Worm (Caenorhabditis elegans): Measurements from ENCODE around the gene sec-24.2.

DNA sequence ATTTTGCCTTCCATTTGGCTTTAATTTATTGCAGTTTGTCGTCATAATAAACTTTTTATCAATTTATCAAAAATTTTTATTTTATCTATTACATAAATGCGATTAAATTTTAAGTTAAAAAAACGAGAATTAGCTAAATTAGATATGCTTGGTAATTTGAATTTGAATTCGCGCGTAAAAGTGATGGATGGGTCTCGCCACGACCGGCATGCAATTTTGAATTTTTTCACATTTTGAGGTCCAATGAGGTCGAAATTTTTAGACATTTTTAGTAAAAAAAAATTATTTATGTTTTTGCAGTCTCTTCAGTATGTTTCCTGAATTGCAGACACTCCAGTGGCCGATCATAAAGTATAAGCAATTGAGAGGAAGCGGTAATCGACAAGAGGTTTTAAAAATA is 48.0 kb upstream of the sec-24.2 start, which contains the start of gene dsb-1:
- TF ChIP-seq ama-1 (optimal IDR thresholded peaks at IDR 0.05) (no peak), nhr-77 (tag; optimal IDR thresholded peaks at IDR 0.05) (no peak), jun-1 (tag; optimal IDR thresholded peaks at IDR 0.05) (no peak)
